Worm (Caenorhabditis elegans): ENCODE measurements around the gene elt-3.

DNA sequence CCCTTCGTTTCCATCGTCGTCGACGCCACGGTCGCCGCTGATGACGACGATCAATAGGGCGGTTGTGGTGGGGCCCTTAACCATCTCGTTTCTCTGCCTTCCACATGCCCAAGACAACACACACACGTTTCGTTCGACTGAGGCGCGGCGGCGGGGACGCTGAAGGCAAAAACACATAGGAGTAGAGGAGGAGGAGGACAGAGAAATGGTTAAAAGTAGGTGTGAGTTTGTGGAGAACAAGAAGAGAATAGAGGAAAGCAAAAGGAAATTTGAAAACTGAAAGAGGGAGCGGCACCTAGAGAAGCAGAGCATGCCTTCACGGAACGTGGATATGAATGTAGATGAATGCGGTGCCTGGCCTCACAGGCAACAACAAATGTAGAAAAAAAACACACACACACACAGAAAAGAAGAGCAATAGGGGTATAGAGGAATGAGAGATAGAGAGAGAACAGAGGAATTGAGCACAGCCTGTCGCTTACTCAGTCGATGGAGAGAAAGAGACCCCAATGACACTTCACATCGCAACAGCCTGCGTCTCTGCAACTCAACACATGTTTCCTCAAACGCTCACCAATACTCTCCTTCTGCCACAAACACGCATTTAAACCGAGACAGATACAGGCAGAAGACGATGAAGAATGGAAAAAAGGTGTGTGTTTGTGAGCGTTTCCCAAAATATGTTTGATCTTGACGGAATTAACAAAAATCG, 34.7 kb downstream of the elt-3 start:
- TF ChIP-seq snpc-4 (tag; optimal IDR thresholded peaks at IDR 0.05) (no peak), nhr-2 (tag; optimal IDR thresholded peaks at IDR 0.05) (no peak), nhr-28 (tag; optimal IDR thresholded peaks at IDR 0.05) (no peak), elt-3 (tag; optimal IDR thresholded peaks at IDR 0.05) (no peak), sptf-1 (tag; optimal IDR thresholded peaks at IDR 0.05) (no peak), ztf-11 (tag; optimal IDR thresholded peaks at IDR 0.05) (no peak), nhr-237 (tag; optimal IDR thresholded peaks at IDR 0.05) (no peak), nhr-12 (tag; optimal IDR thresholded peaks at IDR 0.05) (no peak), lin-13 (tag; optimal IDR thresholded peaks at IDR 0.05) (peak; percentile 23), cnd-1 (tag; optimal IDR thresholded peaks at IDR 0.05) (peak; percentile 49)
